Fruit fly (Drosophila melanogaster) whole organism, adult: ENCODE data around the gene Spn.

ENCODE experiments used
- CG7045 ChIP-seq: fragments of 200-800 bp; sonication (Bioruptor generic); optimal IDR thresholded peaks from 2 replicates; lab custom pipeline; 2017; ENCODE audit warnings: missing biosample characterization, mild to moderate bottlenecking, missing genetic modification characterization
- Crg-1 ChIP-seq: fragments of 200-800 bp; sonication (Bioruptor generic); optimal IDR thresholded peaks from 2 replicates; lab custom pipeline; 2016; ENCODE audit warnings: missing biosample characterization, missing genetic modification characterization
- ovo ChIP-seq: fragments of 200-800 bp; sonication (Bioruptor generic); optimal IDR thresholded peaks from 2 replicates; lab custom pipeline; 2016; ENCODE audit warnings: missing biosample characterization, missing genetic modification characterization

- TF ChIP-seq CG7045 (GFP tag; lab: Kevin White, UChicago), result no peak
- TF ChIP-seq Crg-1 (GFP tag; lab: Kevin White, UChicago), result no peak
- TF ChIP-seq ovo (GFP tag; lab: Kevin White, UChicago), result no peak
Measured at dm6 chr3L:2578737-2579136, 24.6 kb upstream of the Spn start.
